Fruit fly (Drosophila melanogaster) whole organism, prepupa: Measurements from ENCODE around the gene CG14780.

Source experiments
- Blimp-1 ChIP-seq: fragments of 200-800 bp; sonication (Bioruptor generic); optimal IDR thresholded peaks from 3 replicates; lab custom pipeline; 2017; ENCODE audit warnings: missing biosample characterization, missing genetic modification characterization, mild to moderate bottlenecking, moderate library complexity, missing genetic modification reagents
- CG10631 ChIP-seq: fragments of 200-800 bp; sonication (Bioruptor generic); optimal IDR thresholded peaks from 2 replicates; lab custom pipeline; 2016; ENCODE audit warnings: missing biosample characterization, missing genetic modification characterization
- CG11294 ChIP-seq: fragments of 200-800 bp; sonication (Bioruptor generic); IDR thresholded peaks from 2 replicates; pipeline ENCODE4 v1.3.6; 2022; ENCODE audit warnings: missing biosample characterization, missing genetic modification characterization
- CG11762 ChIP-seq: fragments of 200-800 bp; sonication (Bioruptor generic); optimal IDR thresholded peaks from 3 replicates; lab custom pipeline; 2016; ENCODE audit warnings: missing biosample characterization, missing genetic modification characterization; ENCODE audit not compliant: insufficient read depth
- CG3032 ChIP-seq: fragments of 200-800 bp; optimal IDR thresholded peaks from 2 replicates; lab custom pipeline; 2019; ENCODE audit warnings: missing biosample characterization, mild to moderate bottlenecking, missing genetic modification characterization, moderate library complexity
- CG32006 ChIP-seq: fragments of 200-800 bp; sonication (Bioruptor generic); optimal IDR thresholded peaks from 3 replicates; lab custom pipeline; 2017; ENCODE audit warnings: missing biosample characterization, mild to moderate bottlenecking, missing genetic modification characterization
- CG34406 ChIP-seq: fragments of 200-800 bp; sonication (Bioruptor generic); optimal IDR thresholded peaks from 3 replicates; lab custom pipeline; 2016; ENCODE audit warnings: missing biosample characterization, missing genetic modification characterization
- CG6163 ChIP-seq: fragments of 200-800 bp; sonication (Bioruptor generic); IDR thresholded peaks from 3 replicates; pipeline ENCODE4 v1.3.6; 2022; ENCODE audit warnings: missing biosample characterization, missing genetic modification characterization
- CG6276 ChIP-seq: fragments of 200-800 bp; sonication (Bioruptor generic); optimal IDR thresholded peaks from 2 replicates; lab custom pipeline; 2017; ENCODE audit warnings: missing biosample characterization, mild to moderate bottlenecking, missing genetic modification characterization
- CG6808 ChIP-seq: fragments of 200-800 bp; sonication (Bioruptor generic); optimal IDR thresholded peaks from 3 replicates; lab custom pipeline; 2017; ENCODE audit warnings: missing biosample characterization, missing genetic modification characterization, mild to moderate bottlenecking, moderate library complexity, missing genetic modification reagents
- CG6854 ChIP-seq: fragments of 200-800 bp; sonication (Bioruptor generic); optimal IDR thresholded peaks from 2 replicates; lab custom pipeline; 2017; ENCODE audit warnings: missing biosample characterization, mild to moderate bottlenecking, missing genetic modification characterization
- CG7368 ChIP-seq: fragments of 200-800 bp; sonication (Bioruptor generic); optimal IDR thresholded peaks from 3 replicates; lab custom pipeline; 2016; ENCODE audit warnings: missing biosample characterization, missing genetic modification characterization
- CG8119 ChIP-seq: fragments of 200-800 bp; sonication (Bioruptor generic); IDR thresholded peaks from 3 replicates; pipeline ENCODE4 v1.3.6; 2022; ENCODE audit warnings: missing biosample characterization, missing genetic modification characterization
- CG8632 ChIP-seq: fragments of 200-800 bp; sonication (Bioruptor generic); optimal IDR thresholded peaks from 3 replicates; lab custom pipeline; 2016; ENCODE audit warnings: missing biosample characterization, missing genetic modification characterization
- Ets21C ChIP-seq: fragments of 200-800 bp; sonication (Bioruptor generic); optimal IDR thresholded peaks from 3 replicates; lab custom pipeline; 2016; ENCODE audit warnings: missing biosample characterization, missing genetic modification characterization
- Gug ChIP-seq: fragments of 200-800 bp; sonication (Bioruptor generic); IDR thresholded peaks from 2 replicates; pipeline ENCODE4 v1.3.6; 2022; ENCODE audit warnings: missing biosample characterization, missing genetic modification characterization
- Hr38 ChIP-seq: sonication (Bioruptor generic); optimal IDR thresholded peaks from 2 replicates; lab custom pipeline; 2016; ENCODE audit warnings: missing biosample characterization, missing genetic modification characterization
- Hr39 ChIP-seq: fragments of 200-800 bp; sonication (Bioruptor generic); optimal IDR thresholded peaks from 2 replicates; lab custom pipeline; 2016; ENCODE audit warnings: missing biosample characterization, missing genetic modification characterization
- Hr4 ChIP-seq: fragments of 200-800 bp; sonication (Bioruptor generic); optimal IDR thresholded peaks from 3 replicates; lab custom pipeline; 2016; ENCODE audit warnings: missing biosample characterization, missing genetic modification characterization
- Met ChIP-seq: fragments of 200-800 bp; sonication (Bioruptor generic); optimal IDR thresholded peaks from 3 replicates; lab custom pipeline; 2016; ENCODE audit warnings: missing biosample characterization, missing genetic modification characterization
- OdsH ChIP-seq: fragments of 200-800 bp; sonication (Bioruptor generic); optimal IDR thresholded peaks from 3 replicates; lab custom pipeline; 2016; ENCODE audit warnings: missing biosample characterization, missing genetic modification characterization
- Smox ChIP-seq: fragments of 200-800 bp; sonication (Bioruptor generic); optimal IDR thresholded peaks from 3 replicates; lab custom pipeline; 2016; ENCODE audit warnings: missing biosample characterization, missing genetic modification characterization
- Sox102F ChIP-seq: fragments of 200-800 bp; sonication (Bioruptor generic); optimal IDR thresholded peaks from 2 replicates; lab custom pipeline; 2016; ENCODE audit warnings: missing biosample characterization, mild to moderate bottlenecking, missing genetic modification characterization
- Sox15 ChIP-seq: fragments of 200-800 bp; sonication (Bioruptor generic); optimal IDR thresholded peaks from 3 replicates; lab custom pipeline; 2016; ENCODE audit warnings: missing biosample characterization, missing genetic modification characterization
- dsx ChIP-seq: fragments of 200-800 bp; optimal IDR thresholded peaks from 3 replicates; lab custom pipeline; 2019; ENCODE audit warnings: missing biosample characterization, mild to moderate bottlenecking, missing genetic modification characterization, moderate library complexity; ENCODE audit not compliant: poor library complexity, severe bottlenecking
- eg ChIP-seq: fragments of 200-800 bp; sonication (Bioruptor generic); IDR thresholded peaks from 3 replicates; pipeline ENCODE4 v1.3.6; 2022; ENCODE audit warnings: missing biosample characterization, missing genetic modification characterization
- esn ChIP-seq: fragments of 200-800 bp; sonication (Bioruptor generic); optimal IDR thresholded peaks from 2 replicates; lab custom pipeline; 2016; ENCODE audit warnings: missing biosample characterization, mild to moderate bottlenecking, missing genetic modification characterization, moderate library complexity
- fd59A ChIP-seq: fragments of 200-800 bp; sonication (Bioruptor generic); optimal IDR thresholded peaks from 2 replicates; lab custom pipeline; 2017; ENCODE audit warnings: missing biosample characterization, mild to moderate bottlenecking, missing genetic modification characterization, missing genetic modification reagents
- fd85E ChIP-seq: fragments of 200-800 bp; sonication (Bioruptor generic); optimal IDR thresholded peaks from 3 replicates; lab custom pipeline; 2016; ENCODE audit warnings: missing biosample characterization, missing genetic modification characterization
- fkh ChIP-seq: fragments of 200-800 bp; sonication (Bioruptor generic); optimal IDR thresholded peaks from 3 replicates; lab custom pipeline; 2017; ENCODE audit warnings: missing biosample characterization, mild to moderate bottlenecking, missing genetic modification characterization, moderate library complexity
- lz ChIP-seq: fragments of 200-800 bp; sonication (Bioruptor generic); optimal IDR thresholded peaks from 3 replicates; lab custom pipeline; 2016; ENCODE audit warnings: missing biosample characterization, missing genetic modification characterization
- net ChIP-seq: fragments of 200-800 bp; sonication (Bioruptor generic); optimal IDR thresholded peaks from 3 replicates; lab custom pipeline; 2016; ENCODE audit warnings: missing biosample characterization, missing genetic modification characterization
- svp ChIP-seq: fragments of 200-800 bp; sonication (Bioruptor generic); peaks from one replicate; lab custom pipeline; 2016; ENCODE audit warnings: missing biosample characterization, missing genetic modification characterization
- vri ChIP-seq: fragments of 200-800 bp; sonication (Bioruptor generic); optimal IDR thresholded peaks from 3 replicates; lab custom pipeline; 2016; ENCODE audit warnings: missing biosample characterization, mild to moderate bottlenecking, missing genetic modification characterization

Gene CG14780

dm6 chrX:1472222-1472621, at the start of gene CG14780:
Gene CG14780, plus strand, starts transcription at chrX:1472522.
- TF ChIP-seq lz (GFP tag; lab: Kevin White, UChicago) (no peak), CG6163 (GFP tag; lab: Robert Waterston, UW) (no peak), CG8119 (GFP tag; lab: Robert Waterston, UW) (no peak), Hr4 (GFP tag; lab: Kevin White, UChicago) (no peak), fd59A (GFP tag; lab: Kevin White, UChicago) (no peak), CG11762 (GFP tag; lab: Kevin White, UChicago) (no peak), Hr39 (GFP tag; lab: Kevin White, UChicago) (no peak), CG11294 (GFP tag; lab: Robert Waterston, UW) (no peak), Sox15 (GFP tag; lab: Kevin White, UChicago) (no peak), fkh (GFP tag; lab: Kevin White, UChicago) (no peak), Smox (GFP tag; lab: Kevin White, UChicago) (no peak), esn (GFP tag; lab: Kevin White, UChicago) (no peak), CG8632 (GFP tag; lab: Kevin White, UChicago) (no peak), Sox102F (GFP tag; lab: Kevin White, UChicago) (no peak), Met (no peak), fd85E (GFP tag; lab: Kevin White, UChicago) (no peak), Hr38 (GFP tag; lab: Kevin White, UChicago) (no peak)

DNA sequence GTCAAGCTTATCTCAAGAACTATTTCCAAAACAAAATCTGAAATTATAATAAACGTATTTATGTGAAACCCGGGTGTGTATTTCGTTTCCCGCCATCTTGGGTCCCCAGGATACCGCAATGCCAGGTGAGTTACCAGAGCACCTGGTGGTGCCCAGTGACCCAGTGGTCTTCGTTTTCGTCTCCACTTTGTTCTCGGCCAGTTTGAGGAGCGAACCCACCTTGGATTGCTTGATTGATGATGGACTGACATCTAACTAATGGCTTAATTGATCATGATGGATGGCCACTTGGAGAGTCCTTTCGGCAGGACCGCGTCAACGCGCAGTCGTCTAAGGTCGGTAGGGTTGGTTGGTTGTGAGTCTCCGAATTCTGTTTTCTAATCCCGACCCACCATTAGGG, 20.2 kb upstream of the CG14780 start, which contains the start of gene Gr2a:
Gene Gr2a (plus strand): TSS at position 301 of the 400 bp plus-strand sequence.
- TF ChIP-seq CG6808, result no peak
- TF ChIP-seq Blimp-1, result no peak
- TF ChIP-seq fd59A (GFP tag; lab: Kevin White, UChicago), result no peak
- no peak for TF ChIP-seq Gug (GFP tag; lab: Robert Waterston, UW)

DNA sequence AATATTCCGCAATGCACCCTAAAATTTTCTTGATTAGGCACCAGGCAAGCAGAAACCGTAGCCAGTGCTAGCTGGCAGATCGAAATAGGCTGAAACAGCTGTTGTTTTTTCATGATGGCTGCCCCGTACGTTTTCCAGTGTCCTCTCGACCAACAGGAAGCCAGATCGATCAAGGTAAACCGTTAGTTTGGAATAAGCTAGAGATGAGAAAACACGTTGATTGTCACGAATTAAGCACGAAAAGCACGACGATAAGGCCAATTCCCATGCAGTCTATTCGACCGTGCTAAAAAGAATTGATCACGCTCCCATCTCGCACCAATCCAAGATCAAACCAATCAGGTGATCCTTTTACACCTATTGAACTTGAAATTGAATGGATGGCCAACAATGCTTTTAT, 17.5 kb upstream of the CG14780 start:
- TF ChIP-seq CG10631 (GFP tag; lab: Kevin White, UChicago) (no peak), CG32006 (no peak), svp (GFP tag; lab: Kevin White, UChicago) (peak; percentile 52)

- TF ChIP-seq net (GFP tag; lab: Kevin White, UChicago), result no peak
- no peak for TF ChIP-seq CG8632 (GFP tag; lab: Kevin White, UChicago)
- no peak for TF ChIP-seq Sox102F (GFP tag; lab: Kevin White, UChicago)
- no peak for TF ChIP-seq CG10631 (GFP tag; lab: Kevin White, UChicago)
- TF ChIP-seq CG7368 (GFP tag; lab: Kevin White, UChicago), result no peak
- TF ChIP-seq Gug (GFP tag; lab: Robert Waterston, UW), result no peak
- no peak for TF ChIP-seq CG6854 (GFP tag; lab: Kevin White, UChicago)
- TF ChIP-seq CG6276 (GFP tag; lab: Kevin White, UChicago), result no peak
- TF ChIP-seq vri, result no peak
- TF ChIP-seq dsx (GFP tag; lab: Kevin White, UChicago), result no peak
- no peak for TF ChIP-seq OdsH
- TF ChIP-seq CG3032 (tag; lab: Kevin White, UChicago), result no peak
- TF ChIP-seq CG11294 (GFP tag; lab: Robert Waterston, UW), result no peak
- no peak for TF ChIP-seq Ets21C
- TF ChIP-seq CG6163 (GFP tag; lab: Robert Waterston, UW), result no peak
- TF ChIP-seq, all 60 proteins: peak for 0
Observed at dm6 chrX:1456954-1457353, 15.4 kb upstream of the CG14780 start, which contains the start of gene CG14785. Gene CG14785, minus strand, starts transcription at chrX:1457054.

DNA sequence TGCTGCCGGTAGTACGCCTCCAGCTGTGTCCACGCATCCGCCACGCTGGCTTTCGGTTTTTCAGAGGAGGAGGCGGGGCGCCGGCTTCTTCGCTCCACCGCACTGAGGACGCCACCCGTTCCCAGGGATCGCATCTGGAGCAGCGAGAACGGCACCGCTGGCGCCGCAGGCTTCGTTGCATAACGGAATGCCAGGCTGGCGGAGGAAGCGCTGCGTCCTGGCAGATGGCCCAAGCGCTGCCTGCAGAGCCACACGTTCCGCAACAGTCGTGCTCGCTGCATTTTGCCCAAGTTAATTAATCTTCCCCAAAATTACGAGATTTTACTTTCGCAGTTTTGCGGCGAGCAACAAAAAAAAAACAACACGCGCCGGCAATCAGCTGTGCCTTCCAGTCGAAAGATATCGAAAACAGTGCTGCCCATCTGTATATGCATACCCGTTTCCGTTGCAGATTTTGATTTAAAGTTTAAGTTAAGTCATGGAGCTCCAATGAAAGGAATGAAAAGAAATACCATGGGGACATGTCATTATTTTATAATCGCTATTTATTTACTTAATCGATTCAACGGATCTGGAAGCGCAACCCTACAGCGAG, 11.9 kb upstream of the CG14780 start, which contains the start of gene Lrpprc2:
Gene Lrpprc2 (minus strand): TSS at position 340 of the 595 bp plus-strand sequence.
- no peak for TF ChIP-seq Sox15 (GFP tag; lab: Kevin White, UChicago)
- no peak for TF ChIP-seq Ets21C
- 0 out of 3 replicates have a peak, but pooled peaks have one; percentile 9 for TF ChIP-seq eg (GFP tag; lab: Robert Waterston, UW)
- TF ChIP-seq CG34406 (GFP tag; lab: Kevin White, UChicago), result no peak
- TF ChIP-seq CG6808, result peak; percentile 100
